Worm (Caenorhabditis elegans) whole organism, early embryonic: ENCODE data around the gene efhc-1.

Experiments used
- B0310.2 ChIP-seq: sonication (generic microtip); optimal IDR thresholded peaks from 2 replicates; lab custom pipeline; 2016; ENCODE audit warnings: mild to moderate bottlenecking, missing genetic modification characterization, missing compliant biosample characterization
- sea-1 ChIP-seq: fragments of 200-800 bp; sonication (Bioruptor generic); conservative IDR thresholded peaks from 2 replicates; pipeline ENCODE4 v1.3.6; 2022; ENCODE audit warnings: missing genetic modification characterization, missing compliant biosample characterization

DNA sequence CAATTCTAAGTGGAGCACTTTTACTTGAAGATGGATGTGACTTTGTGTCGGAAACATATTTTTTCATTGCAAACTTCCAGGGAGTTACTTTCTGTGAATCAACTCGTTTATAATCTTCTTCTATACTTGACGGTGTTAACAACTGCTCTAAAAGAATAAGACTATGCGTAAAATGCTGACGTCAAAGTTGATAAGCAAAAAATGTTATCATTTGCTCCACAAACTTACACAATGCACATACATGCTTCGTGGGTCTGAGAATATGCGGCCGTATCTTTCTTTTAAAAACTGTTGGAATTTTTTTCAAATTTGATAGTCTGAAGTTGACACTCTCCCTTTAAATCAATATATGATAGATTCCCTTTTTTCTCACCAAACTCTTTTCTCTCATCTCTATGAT, 37.0 kb downstream of the efhc-1 start:
- TF ChIP-seq B0310.2 (tag; lab: Kevin White, UChicago) (no peak), sea-1 (GFP tag; lab: Robert Waterston, UW) (no peak)
